Worm (Caenorhabditis elegans): ENCODE measurements around the gene C17H12.11.

C17H12.11 gene

ce11 chrIV:6757614-6758013, 44.6 kb upstream of the C17H12.11 start:
- TF ChIP-seq ceh-91 (GFP tag; IDR thresholded peaks at IDR 0.05) (no peak), hlh-12 (tag; optimal IDR thresholded peaks at IDR 0.05) (no peak), lir-1 (GFP tag; conservative IDR thresholded peaks at IDR 0.05) (no peak)

- TF ChIP-seq tbx-9 (tag; optimal IDR thresholded peaks at IDR 0.05; ENCODE audit: borderline replicate concordance) (no peak), F33H1.4 (GFP tag; IDR thresholded peaks at IDR 0.05) (no peak), F22D6.2 (tag; optimal IDR thresholded peaks at IDR 0.05) (no peak), xnd-1 (tag; optimal IDR thresholded peaks at IDR 0.05) (no peak), snpc-4 (GFP tag; optimal IDR thresholded peaks at IDR 0.05) (no peak), snpc-4 (tag; optimal IDR thresholded peaks at IDR 0.05) (peak in 1 of 4 experiments; percentile 40), sptf-2 (GFP tag; optimal IDR thresholded peaks at IDR 0.05) (no peak), lir-1 (GFP tag; conservative IDR thresholded peaks at IDR 0.05) (no peak), C17E4.6 (GFP tag; IDR thresholded peaks at IDR 0.05) (no peak), rcor-1 (GFP tag; IDR thresholded peaks at IDR 0.05) (no peak), snpc-3.4 (tag; optimal IDR thresholded peaks at IDR 0.05) (peak; percentile 12)
Measured at ce11 chrIV:6762416-6762815, 39.8 kb upstream of the C17H12.11 start, which contains the start of gene spd-3. Gene spd-3, plus strand, starts transcription at chrIV:6762716.

- peak; percentile 24 for TF ChIP-seq K12H6.12 (tag; optimal IDR thresholded peaks at IDR 0.05)
- peak; percentile 3 for TF ChIP-seq attf-5 (GFP tag; optimal IDR thresholded peaks at IDR 0.05)
- no peak for TF ChIP-seq cebp-1 (GFP tag; IDR thresholded peaks at IDR 0.05)
- peak; percentile 56 for TF ChIP-seq cebp-1 (tag; optimal IDR thresholded peaks at IDR 0.05)
- peak; percentile 33 for TF ChIP-seq nhr-80 (tag; optimal IDR thresholded peaks at IDR 0.05)
- no peak for TF ChIP-seq T07F8.4 (tag; optimal IDR thresholded peaks at IDR 0.05)
- TF ChIP-seq hmg-1.2 (GFP tag; IDR thresholded peaks at IDR 0.05) = peak; percentile 90
- TF ChIP-seq lin-40 (tag; optimal IDR thresholded peaks at IDR 0.05) = peak; percentile 36
- no peak for TF ChIP-seq aptf-3 (GFP tag; IDR thresholded peaks at IDR 0.05)
Measured at ce11 chrIV:6767240-6767639, 34.9 kb upstream of the C17H12.11 start.

ce11 chrIV:6770407-6770883, 31.7 kb upstream of the C17H12.11 start, which contains the start of gene anat-1:
Gene anat-1, plus strand, starts transcription at chrIV:6770833.
- TF ChIP-seq K11D2.4 (GFP tag; IDR thresholded peaks at IDR 0.05) (no peak), hsf-1 (GFP tag; IDR thresholded peaks at IDR 0.05) (no peak), chd-7 (tag; optimal IDR thresholded peaks at IDR 0.05) (no peak), Y53G8AR.9 (GFP tag; conservative IDR thresholded peaks at IDR 0.05) (no peak), repo-1 (tag; optimal IDR thresholded peaks at IDR 0.05) (no peak), hmg-20 (GFP tag; IDR thresholded peaks at IDR 0.05) (no peak), ztf-25 (GFP tag; IDR thresholded peaks at IDR 0.05) (no peak), madf-10 (tag; optimal IDR thresholded peaks at IDR 0.05) (no peak), mes-4 (tag; optimal IDR thresholded peaks at IDR 0.05) (no peak), nhr-120 (GFP tag; IDR thresholded peaks at IDR 0.05) (no peak), snpc-4 (GFP tag; optimal IDR thresholded peaks at IDR 0.05) (no peak), snpc-4 (tag; optimal IDR thresholded peaks at IDR 0.05) (no peak), B0019.2 (GFP tag; conservative IDR thresholded peaks at IDR 0.05) (no peak), C06A6.2 (GFP tag; conservative IDR thresholded peaks at IDR 0.05) (no peak), pbrm-1 (GFP tag; IDR thresholded peaks at IDR 0.05) (no peak)
